Fruit fly (Drosophila melanogaster) whole organism, embryonic: Measurements from ENCODE around the gene Fkbp59.

Experiments
- Awh ChIP-seq: fragments of 200-800 bp; sonication (Bioruptor generic); IDR thresholded peaks from 2 replicates; pipeline ENCODE4, ENCODE4 v1.3.6; 2022; ENCODE audit warnings: missing biosample characterization, missing genetic modification characterization
- CG1024 ChIP-seq: fragments of 200-800 bp; sonication (Bioruptor generic); IDR thresholded peaks from 2 replicates; pipeline ENCODE4 v1.3.6; 2022; ENCODE audit warnings: missing biosample characterization, missing genetic modification characterization
- CG10366 ChIP-seq: fragments of 200-800 bp; sonication (Bioruptor generic); IDR thresholded peaks from 2 replicates; pipeline ENCODE4 v1.3.6; 2022; ENCODE audit warnings: missing biosample characterization, missing genetic modification characterization
- CG12659 ChIP-seq: fragments of 200-800 bp; sonication (Bioruptor generic); optimal IDR thresholded peaks from 3 replicates; lab custom pipeline; 2017; ENCODE audit warnings: mild to moderate bottlenecking, missing biosample characterization, missing genetic modification reagents, missing genetic modification characterization
- CG13287 ChIP-seq: fragments of 200-800 bp; sonication (Bioruptor generic); IDR thresholded peaks from 2 replicates; pipeline ENCODE4 v1.3.6; 2022; ENCODE audit warnings: missing biosample characterization, missing genetic modification characterization; ENCODE audit not compliant: partially characterized antibody
- CG13775 ChIP-seq: fragments of 200-800 bp; sonication (Bioruptor generic); optimal IDR thresholded peaks from 3 replicates; lab custom pipeline; 2017; ENCODE audit warnings: missing biosample characterization, mild to moderate bottlenecking, missing genetic modification characterization
- CG1647 ChIP-seq: fragments of 200-800 bp; sonication (Bioruptor generic); optimal IDR thresholded peaks from 3 replicates; lab custom pipeline; 2016; ENCODE audit warnings: missing biosample characterization, missing genetic modification characterization
- CG16815 ChIP-seq: fragments of 200-800 bp; sonication (Bioruptor generic); optimal IDR thresholded peaks from 3 replicates; lab custom pipeline; 2017; ENCODE audit warnings: missing biosample characterization, mild to moderate bottlenecking, missing genetic modification characterization
- CG30403 ChIP-seq: fragments of 200-800 bp; sonication (Bioruptor generic); optimal IDR thresholded peaks from 3 replicates; lab custom pipeline; 2016; ENCODE audit warnings: missing biosample characterization, missing genetic modification characterization
- CG31441 ChIP-seq: fragments of 200-800 bp; sonication (Bioruptor generic); IDR thresholded peaks from 2 replicates; pipeline ENCODE4 v1.3.6; 2022; ENCODE audit warnings: missing biosample characterization, missing genetic modification characterization
- CG33213 ChIP-seq: fragments of 200-800 bp; sonication (Bioruptor generic); optimal IDR thresholded peaks from 3 replicates; lab custom pipeline; 2016; ENCODE audit warnings: missing biosample characterization, missing genetic modification characterization
- CG43689 ChIP-seq: fragments of 200-800 bp; sonication (Bioruptor generic); IDR thresholded peaks from 2 replicates; pipeline ENCODE4 v1.3.6; 2022; ENCODE audit warnings: missing biosample characterization, missing genetic modification characterization
- CG5180 ChIP-seq: fragments of 200-800 bp; sonication (Bioruptor generic); optimal IDR thresholded peaks from 3 replicates; lab custom pipeline; 2017; ENCODE audit warnings: missing biosample characterization, missing genetic modification characterization, mild to moderate bottlenecking, moderate library complexity, missing genetic modification reagents
- CG5953 ChIP-seq: fragments of 200-800 bp; sonication (Bioruptor generic); IDR thresholded peaks from 2 replicates; pipeline ENCODE4 v1.3.6; 2022; ENCODE audit warnings: missing biosample characterization, missing genetic modification characterization
- CG7271 ChIP-seq: fragments of 200-800 bp; sonication (Bioruptor generic); optimal IDR thresholded peaks from 2 replicates; lab custom pipeline; 2018; ENCODE audit warnings: missing biosample characterization, mild to moderate bottlenecking, missing genetic modification characterization, moderate library complexity
- CoRest ChIP-seq: fragments of 200-800 bp; sonication (Bioruptor generic); optimal IDR thresholded peaks from 3 replicates; lab custom pipeline; 2018; ENCODE audit warnings: missing biosample characterization, mild to moderate bottlenecking, missing genetic modification characterization, moderate library complexity
- Dip2 ChIP-seq: fragments of 200-800 bp; sonication (Bioruptor generic); IDR thresholded peaks from 2 replicates; pipeline ENCODE4 v1.3.6; 2022; ENCODE audit warnings: missing biosample characterization, missing genetic modification characterization
- Dll ChIP-seq: fragments of 200-800 bp; sonication (Bioruptor generic); IDR thresholded peaks from 4 replicates; pipeline ENCODE4 v1.3.6; 2022; ENCODE audit warnings: missing biosample characterization, missing genetic modification characterization; ENCODE audit not compliant: partially characterized antibody
- Dp ChIP-seq: fragments of 200-800 bp; sonication (Bioruptor generic); optimal IDR thresholded peaks from 2 replicates; lab custom pipeline; 2018; ENCODE audit warnings: missing biosample characterization, mild to moderate bottlenecking, missing genetic modification characterization, moderate library complexity
- Fer2 ChIP-seq: fragments of 200-800 bp; sonication (Bioruptor generic); optimal IDR thresholded peaks from 2 replicates; lab custom pipeline; 2018; ENCODE audit warnings: missing biosample characterization, mild to moderate bottlenecking, missing genetic modification characterization, moderate library complexity
- H15 ChIP-seq: fragments of 200-800 bp; sonication (Bioruptor generic); IDR thresholded peaks from 3 replicates; pipeline ENCODE4 v1.3.6; 2022; ENCODE audit warnings: missing biosample characterization, missing genetic modification characterization
- HmgD ChIP-seq: fragments of 200-800 bp; sonication (Bioruptor generic); optimal IDR thresholded peaks from 3 replicates; lab custom pipeline; 2016; ENCODE audit warnings: missing biosample characterization, missing genetic modification characterization
- Hmr ChIP-seq: fragments of 200-800 bp; sonication (Bioruptor generic); optimal IDR thresholded peaks from 3 replicates; lab custom pipeline; 2017; ENCODE audit warnings: mild to moderate bottlenecking, missing biosample characterization, missing genetic modification reagents, missing genetic modification characterization
- Hr3 ChIP-seq: fragments of 200-800 bp; sonication (Bioruptor generic); optimal IDR thresholded peaks from 3 replicates; lab custom pipeline; 2016; ENCODE audit warnings: missing biosample characterization, missing genetic modification characterization
- Jarid2 ChIP-seq: fragments of 200-800 bp; sonication (Bioruptor generic); optimal IDR thresholded peaks from 3 replicates; lab custom pipeline; 2017; ENCODE audit warnings: mild to moderate bottlenecking, missing biosample characterization, missing genetic modification reagents, missing genetic modification characterization
- Mad ChIP-seq: fragments of 200-800 bp; sonication (Bioruptor generic); optimal IDR thresholded peaks from 2 replicates; lab custom pipeline; 2016; ENCODE audit warnings: missing biosample characterization, missing genetic modification characterization
- Mes4 ChIP-seq: fragments of 200-800 bp; sonication (Bioruptor generic); optimal IDR thresholded peaks from 2 replicates; lab custom pipeline; 2016; ENCODE audit warnings: missing biosample characterization, missing genetic modification characterization
- NFAT ChIP-seq: fragments of 200-800 bp; sonication (Bioruptor generic); IDR thresholded peaks from 2 replicates; pipeline ENCODE4 v1.3.6; 2022; ENCODE audit warnings: missing biosample characterization, missing genetic modification characterization
- Optix ChIP-seq: fragments of 200-800 bp; sonication (Bioruptor generic); IDR thresholded peaks from 3 replicates; pipeline ENCODE4 v1.3.6; 2022; ENCODE audit warnings: missing biosample characterization, missing genetic modification characterization
- Pdp1 ChIP-seq, 2 experiments: fragments of 200-800 bp; sonication (Bioruptor generic); optimal IDR thresholded peaks; 3 replicates each; lab custom pipeline; 2016; ENCODE audit warnings: missing biosample characterization in 2 of 2, missing genetic modification characterization in 2 of 2, mild to moderate bottlenecking in 1 of 2, moderate library complexity in 1 of 2
- Rx ChIP-seq: fragments of 200-800 bp; sonication (Bioruptor generic); IDR thresholded peaks from 2 replicates; pipeline ENCODE4 v1.3.6; 2022; ENCODE audit warnings: missing biosample characterization, missing genetic modification characterization
- Scr ChIP-seq: fragments of 200-800 bp; sonication (Bioruptor generic); IDR thresholded peaks from 2 replicates; pipeline ENCODE4 v1.3.6; 2022; ENCODE audit warnings: missing biosample characterization, missing genetic modification characterization; ENCODE audit not compliant: partially characterized antibody
- az2 ChIP-seq: fragments of 200-800 bp; sonication (Bioruptor generic); optimal IDR thresholded peaks from 3 replicates; lab custom pipeline; 2016; ENCODE audit warnings: missing biosample characterization, missing genetic modification characterization
- bbx ChIP-seq: fragments of 200-800 bp; sonication (Bioruptor generic); IDR thresholded peaks from 2 replicates; pipeline ENCODE4 v1.3.6; 2022; ENCODE audit warnings: missing biosample characterization, missing genetic modification characterization; ENCODE audit not compliant: partially characterized antibody
- bsh ChIP-seq, 2 experiments: fragments of 200-800 bp; sonication (Bioruptor generic); optimal IDR thresholded peaks; 2 replicates each; lab custom pipeline; 2017 to 2018; ENCODE audit warnings: mild to moderate bottlenecking in 2 of 2, missing biosample characterization in 2 of 2, missing genetic modification characterization in 2 of 2, moderate library complexity in 1 of 2
- corto ChIP-seq: fragments of 200-800 bp; sonication (Bioruptor generic); optimal IDR thresholded peaks from 2 replicates; lab custom pipeline; 2016; ENCODE audit warnings: missing biosample characterization, mild to moderate bottlenecking, missing genetic modification characterization, moderate library complexity
- esg ChIP-seq: fragments of 200-800 bp; sonication (Bioruptor generic); conservative IDR thresholded peaks from 2 replicates; pipeline ENCODE4 v1.3.6; 2022; ENCODE audit warnings: missing biosample characterization, missing genetic modification characterization
- fd102C ChIP-seq: fragments of 200-800 bp; sonication (Bioruptor generic); optimal IDR thresholded peaks from 2 replicates; lab custom pipeline; 2018; ENCODE audit warnings: missing biosample characterization, mild to moderate bottlenecking, missing genetic modification characterization, moderate library complexity
- fd64A ChIP-seq: fragments of 200-800 bp; sonication (Bioruptor generic); optimal IDR thresholded peaks from 3 replicates; lab custom pipeline; 2018; ENCODE audit warnings: missing biosample characterization, mild to moderate bottlenecking, missing genetic modification characterization
- grau ChIP-seq: fragments of 200-800 bp; optimal IDR thresholded peaks from 3 replicates; lab custom pipeline; 2019; ENCODE audit warnings: missing biosample characterization, mild to moderate bottlenecking, missing genetic modification characterization, moderate library complexity
- gt ChIP-seq: fragments of 200-800 bp; sonication (Bioruptor generic); IDR thresholded peaks from 2 replicates; pipeline ENCODE4 v1.3.6; 2022; ENCODE audit warnings: missing biosample characterization, missing genetic modification characterization
- mirr ChIP-seq: fragments of 200-800 bp; sonication (Bioruptor generic); optimal IDR thresholded peaks from 3 replicates; lab custom pipeline; 2018; ENCODE audit warnings: missing biosample characterization, mild to moderate bottlenecking, missing genetic modification characterization
- pb ChIP-seq: fragments of 200-800 bp; sonication (Bioruptor generic); optimal IDR thresholded peaks from 3 replicates; lab custom pipeline; 2016; ENCODE audit warnings: missing biosample characterization, missing genetic modification characterization
- pho ChIP-seq: fragments of 200-800 bp; sonication (Bioruptor generic); optimal IDR thresholded peaks from 2 replicates; lab custom pipeline; 2016; ENCODE audit warnings: missing biosample characterization, missing genetic modification characterization
- psq ChIP-seq: fragments of 200-800 bp; sonication (Bioruptor generic); optimal IDR thresholded peaks from 2 replicates; lab custom pipeline; 2017; ENCODE audit warnings: missing biosample characterization, missing genetic modification characterization
- rib ChIP-seq: fragments of 200-800 bp; sonication (Bioruptor generic); IDR thresholded peaks from 2 replicates; pipeline ENCODE4 v1.3.6; 2022; ENCODE audit warnings: missing biosample characterization, missing genetic modification characterization
- slou ChIP-seq: fragments of 200-800 bp; sonication (Bioruptor generic); optimal IDR thresholded peaks from 3 replicates; lab custom pipeline; 2016; ENCODE audit warnings: missing biosample characterization, missing genetic modification characterization
- trem ChIP-seq: fragments of 200-800 bp; optimal IDR thresholded peaks from 3 replicates; lab custom pipeline; 2019; ENCODE audit warnings: missing biosample characterization, mild to moderate bottlenecking, missing genetic modification characterization, moderate library complexity
- usp ChIP-seq: fragments of >200 bp; optimal IDR thresholded peaks from 2 replicates; lab custom pipeline; 2017; ENCODE audit warnings: missing biosample characterization, missing genetic modification characterization
- vvl ChIP-seq: fragments of 200-800 bp; sonication (Bioruptor generic); IDR thresholded peaks from 2 replicates; pipeline ENCODE4 v1.3.6; 2022; ENCODE audit warnings: missing biosample characterization, missing genetic modification characterization
- yki ChIP-seq: fragments of >200 bp; optimal IDR thresholded peaks from 3 replicates; lab custom pipeline; 2018

Gene Fkbp59

DNA sequence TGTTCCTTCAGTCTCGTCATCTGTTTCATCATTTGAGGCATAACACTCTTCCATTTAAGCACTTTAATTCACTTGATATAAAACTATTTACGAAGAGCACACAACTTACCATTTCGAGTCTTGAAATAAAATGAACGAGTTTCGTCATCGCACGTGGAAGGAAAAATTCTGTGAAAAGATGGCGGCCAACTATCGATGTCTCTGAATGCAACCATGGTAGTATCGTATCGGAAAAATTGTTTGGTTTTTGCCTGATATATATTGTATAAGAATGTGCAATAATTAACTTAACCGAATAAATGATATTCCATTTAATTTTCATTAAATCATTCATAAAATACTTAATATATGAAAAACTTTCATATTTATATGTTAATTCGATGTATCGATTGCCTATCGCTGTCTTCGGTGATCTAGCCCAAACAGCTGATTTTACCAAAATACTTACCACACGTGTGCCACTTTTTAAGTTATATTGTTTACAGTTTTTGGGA lies 7.1 kb downstream of the Fkbp59 start, which contains the start of gene Bka (continued):
- no peak for TF ChIP-seq Mes4
- TF ChIP-seq bsh (GFP tag; optimal IDR thresholded peaks at IDR 0.05; lab: Kevin White, UChicago): peak in 1 of 2 experiments; percentile 56
- TF ChIP-seq NFAT (GFP tag; lab: Robert Waterston, UW): peak; percentile 69; the same call in 1 of the 2 replicates
- no peak for TF ChIP-seq psq (GFP tag; lab: Kevin White, UChicago)
- peak; percentile 20 for TF ChIP-seq pho (GFP tag; lab: Kevin White, UChicago)
- TF ChIP-seq CG31441 (GFP tag; lab: Robert Waterston, UW): peak; percentile 62
- no peak for TF ChIP-seq Fer2 (tag; lab: Kevin White, UChicago)
- no peak for TF ChIP-seq esg (GFP tag; lab: Robert Waterston, UW)
- no peak for TF ChIP-seq Awh (GFP tag; lab: Robert Waterston, UW)
- TF ChIP-seq CG7271 (tag; lab: Kevin White, UChicago): peak; percentile 34
- peak; percentile 26 for TF ChIP-seq CG30403 (GFP tag; lab: Kevin White, UChicago)
- TF ChIP-seq CG13775: peak; percentile 80
- TF ChIP-seq Dll (GFP tag; lab: Robert Waterston, UW): peak; percentile 100
- TF ChIP-seq CG12659 (GFP tag; lab: Kevin White, UChicago): peak; percentile 89
- no peak for TF ChIP-seq yki
- peak; percentile 53 for TF ChIP-seq Jarid2
- TF ChIP-seq Hr3 (GFP tag; lab: Kevin White, UChicago): no peak
- TF ChIP-seq Dip2 (GFP tag; lab: Robert Waterston, UW): no peak
- peak in 1 of 2 experiments; percentile 81 for TF ChIP-seq Pdp1 (GFP tag; optimal IDR thresholded peaks at IDR 0.05; lab: Kevin White, UChicago)
- peak; percentile 68 for TF ChIP-seq Dp (GFP tag; lab: Kevin White, UChicago)
- TF ChIP-seq CG33213 (GFP tag; lab: Kevin White, UChicago): peak; percentile 20
- TF ChIP-seq Mad (GFP tag; lab: Kevin White, UChicago): peak; percentile 15
- no peak for TF ChIP-seq rib (GFP tag; lab: Robert Waterston, UW)
- no peak for TF ChIP-seq CG5180 (GFP tag; lab: Kevin White, UChicago)
- TF ChIP-seq fd102C (GFP tag; lab: Kevin White, UChicago): no peak
- no peak for TF ChIP-seq CG5953 (GFP tag; lab: Robert Waterston, UW)
- peak; percentile 61 for TF ChIP-seq CoRest (tag; lab: Kevin White, UChicago)
- TF ChIP-seq corto: no peak
- no peak for TF ChIP-seq CG1024 (GFP tag; lab: Robert Waterston, UW)
- peak; percentile 99 for TF ChIP-seq CG13287 (GFP tag; lab: Robert Waterston, UW)
- no peak for TF ChIP-seq CG1647
- no peak for TF ChIP-seq slou (GFP tag; lab: Kevin White, UChicago)
- TF ChIP-seq mirr: peak; percentile 28
- peak; percentile 99 for TF ChIP-seq Scr
- TF ChIP-seq pb: no peak
- TF ChIP-seq vvl: peak; percentile 85
- no peak for TF ChIP-seq HmgD
- TF ChIP-seq usp (GFP tag; lab: Kevin White, UChicago): no peak
- TF ChIP-seq trem: peak; percentile 92
- peak; percentile 95 for TF ChIP-seq bbx
- TF ChIP-seq Hmr: peak; percentile 77
- TF ChIP-seq Optix (GFP tag; lab: Robert Waterston, UW): no peak
- TF ChIP-seq CG10366 (GFP tag; lab: Robert Waterston, UW): no peak
- TF ChIP-seq CG16815 (GFP tag; lab: Kevin White, UChicago): no peak
- TF ChIP-seq grau (tag; lab: Kevin White, UChicago): peak; percentile 73
- TF ChIP-seq Rx (GFP tag; lab: Robert Waterston, UW): no peak
- peak; percentile 18 for TF ChIP-seq fd64A
- no peak for TF ChIP-seq gt
- peak; percentile 7 for TF ChIP-seq az2 (GFP tag; lab: Kevin White, UChicago)
- TF ChIP-seq H15: no peak
- no peak for TF ChIP-seq CG43689 (GFP tag; lab: Robert Waterston, UW)
